Worm (Caenorhabditis elegans) whole organism, midembryonic: Measurements from ENCODE around the gene pqn-35.

ENCODE experiments used
- cog-1 ChIP-seq: sonication (generic microtip); optimal IDR thresholded peaks from 2 replicates; lab custom pipeline; 2016; ENCODE audit warnings: missing genetic modification characterization, missing compliant biosample characterization
- flt-1 ChIP-seq: fragments of 200-800 bp; sonication (Bioruptor generic); IDR thresholded peaks from 2 replicates; pipeline ENCODE4 v1.3.6; 2022; ENCODE audit warnings: missing genetic modification characterization, missing compliant biosample characterization
- klf-2 ChIP-seq: fragments of 200-800 bp; sonication (Bioruptor generic); conservative IDR thresholded peaks from 2 replicates; pipeline ENCODE4 v1.3.6; 2022; ENCODE audit warnings: missing genetic modification reagents, missing genetic modification characterization, missing compliant biosample characterization
- med-1 ChIP-seq: sonication (generic microtip); optimal IDR thresholded peaks from 2 replicates; lab custom pipeline; 2017; ENCODE audit warnings: missing genetic modification characterization, mild to moderate bottlenecking, missing compliant biosample characterization, antibody characterized with exemption, missing genetic modification reagents; ENCODE audit not compliant: insufficient read depth
- ref-1 ChIP-seq: fragments of 200-800 bp; sonication (Bioruptor generic); conservative IDR thresholded peaks from 2 replicates; pipeline ENCODE4 v1.3.6; 2022; ENCODE audit warnings: missing genetic modification reagents, missing genetic modification characterization, missing compliant biosample characterization
- tab-1 ChIP-seq: fragments of 200-800 bp; sonication (Bioruptor generic); IDR thresholded peaks from 2 replicates; pipeline ENCODE4 v1.3.6; 2022; ENCODE audit warnings: missing genetic modification characterization, missing compliant biosample characterization
- ztf-23 ChIP-seq: fragments of 200-800 bp; sonication (Bioruptor generic); IDR thresholded peaks from 2 replicates; pipeline ENCODE4 v1.3.6; 2022; ENCODE audit warnings: missing genetic modification reagents, missing genetic modification characterization, missing compliant biosample characterization
- ztf-29 ChIP-seq: fragments of 200-800 bp; sonication (Bioruptor generic); IDR thresholded peaks from 2 replicates; pipeline ENCODE4 v1.3.6; 2022; ENCODE audit warnings: missing genetic modification reagents, missing genetic modification characterization, missing compliant biosample characterization

DNA sequence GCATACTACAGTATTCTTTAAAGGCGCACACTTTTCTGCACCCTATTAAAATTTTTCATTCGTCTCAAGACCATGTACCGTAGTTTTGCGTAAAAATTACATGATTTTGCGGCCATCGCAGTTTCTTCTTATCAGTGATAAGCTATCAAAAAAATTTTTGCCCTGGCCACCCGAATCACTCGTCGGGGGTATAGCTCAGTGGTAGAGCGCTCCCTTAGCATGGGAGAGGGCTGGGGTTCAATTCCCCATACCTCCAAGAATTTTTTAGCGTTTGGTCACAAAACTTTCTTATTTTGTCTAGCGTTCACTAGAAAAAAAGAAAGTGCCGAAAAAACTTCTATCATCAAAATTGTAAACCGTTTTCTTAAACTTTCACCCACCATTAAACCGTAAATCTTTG, 47.6 kb upstream of the pqn-35 start:
- no peak for TF ChIP-seq ztf-23 (GFP tag; lab: Robert Waterston, UW)
- no peak for TF ChIP-seq cog-1 (tag; lab: Kevin White, UChicago)
- no peak for TF ChIP-seq flt-1 (GFP tag; lab: Robert Waterston, UW)
- TF ChIP-seq tab-1 (GFP tag; lab: Robert Waterston, UW), result no peak
- TF ChIP-seq med-1 (GFP tag; lab: Kevin White, UChicago), result no peak
- no peak for TF ChIP-seq klf-2 (GFP tag; lab: Robert Waterston, UW)
- TF ChIP-seq ztf-29, result no peak
- no peak for TF ChIP-seq ref-1 (GFP tag; lab: Robert Waterston, UW)
